Fruit fly (Drosophila melanogaster) whole organism, embryonic: ENCODE measurements around the gene Orc2.

Experiments used
- ATbp ChIP-seq: fragments of 200-800 bp; sonication (Bioruptor generic); optimal IDR thresholded peaks from 2 replicates; lab custom pipeline; 2017; ENCODE audit warnings: missing biosample characterization, mild to moderate bottlenecking, missing genetic modification characterization, missing genetic modification reagents
- Asciz ChIP-seq: fragments of 200-800 bp; sonication (Bioruptor generic); optimal IDR thresholded peaks from 2 replicates; lab custom pipeline; 2017; ENCODE audit warnings: missing biosample characterization, mild to moderate bottlenecking, missing genetic modification characterization, missing genetic modification reagents
- CG10321 ChIP-seq: fragments of 200-800 bp; sonication (Bioruptor generic); IDR thresholded peaks from 2 replicates; pipeline ENCODE4 v1.3.6; 2022; ENCODE audit warnings: missing biosample characterization, missing genetic modification characterization
- CG10431 ChIP-seq: fragments of 200-800 bp; sonication (Bioruptor generic); optimal IDR thresholded peaks from 3 replicates; lab custom pipeline; 2018; ENCODE audit warnings: missing biosample characterization, mild to moderate bottlenecking, missing genetic modification characterization
- CG10543 ChIP-seq: fragments of 200-800 bp; sonication (Bioruptor generic); optimal IDR thresholded peaks from 3 replicates; lab custom pipeline; 2017; ENCODE audit warnings: missing biosample characterization, mild to moderate bottlenecking, missing genetic modification characterization, moderate library complexity
- CG10959 ChIP-seq: fragments of 200-800 bp; sonication (Bioruptor generic); IDR thresholded peaks from 2 replicates; pipeline ENCODE4 v1.3.6; 2022; ENCODE audit warnings: missing biosample characterization, missing genetic modification characterization
- CG12391 ChIP-seq: fragments of 200-800 bp; sonication (Bioruptor generic); optimal IDR thresholded peaks from 3 replicates; lab custom pipeline; 2018; ENCODE audit warnings: missing biosample characterization, mild to moderate bottlenecking, missing genetic modification characterization, moderate library complexity
- CG12659 ChIP-seq: fragments of 200-800 bp; sonication (Bioruptor generic); optimal IDR thresholded peaks from 3 replicates; lab custom pipeline; 2017; ENCODE audit warnings: mild to moderate bottlenecking, missing biosample characterization, missing genetic modification reagents, missing genetic modification characterization
- CG13894 ChIP-seq: fragments of 200-800 bp; sonication (Bioruptor generic); optimal IDR thresholded peaks from 3 replicates; lab custom pipeline; 2018; ENCODE audit warnings: missing biosample characterization, mild to moderate bottlenecking, missing genetic modification characterization, moderate library complexity
- CG16815 ChIP-seq: fragments of 200-800 bp; sonication (Bioruptor generic); optimal IDR thresholded peaks from 3 replicates; lab custom pipeline; 2017; ENCODE audit warnings: missing biosample characterization, mild to moderate bottlenecking, missing genetic modification characterization
- CG1832 ChIP-seq: fragments of 200-800 bp; sonication (Bioruptor generic); optimal IDR thresholded peaks from 2 replicates; lab custom pipeline; 2017; ENCODE audit warnings: missing biosample characterization, mild to moderate bottlenecking, missing genetic modification characterization, inconsistent platforms
- CG3407 ChIP-seq: fragments of 200-800 bp; sonication (Bioruptor generic); optimal IDR thresholded peaks from 2 replicates; lab custom pipeline; 2018; ENCODE audit warnings: missing biosample characterization, mild to moderate bottlenecking, missing genetic modification characterization
- CG4424 ChIP-seq: fragments of 200-800 bp; sonication (Bioruptor generic); optimal IDR thresholded peaks from 3 replicates; lab custom pipeline; 2016; ENCODE audit warnings: missing biosample characterization, missing genetic modification characterization
- CG6765 ChIP-seq: fragments of 200-800 bp; sonication (Bioruptor generic); optimal IDR thresholded peaks from 3 replicates; lab custom pipeline; 2017; ENCODE audit warnings: missing biosample characterization, mild to moderate bottlenecking, missing genetic modification characterization
- CG7839 ChIP-seq: fragments of 200-800 bp; sonication (Bioruptor generic); optimal IDR thresholded peaks from 3 replicates; lab custom pipeline; 2018; ENCODE audit warnings: missing biosample characterization, mild to moderate bottlenecking, missing genetic modification characterization, moderate library complexity
- CG8290 ChIP-seq, 3 experiments: fragments of 200-800 bp; sonication (Bioruptor generic); optimal IDR thresholded peaks; 2 replicates each; lab custom pipeline; 2016 to 2019; ENCODE audit warnings: missing biosample characterization in 3 of 3, missing genetic modification characterization in 3 of 3, mild to moderate bottlenecking in 2 of 3, moderate library complexity in 1 of 3
- CHES-1-like ChIP-seq: fragments of 200-800 bp; sonication (Bioruptor generic); optimal IDR thresholded peaks from 2 replicates; lab custom pipeline; 2016; ENCODE audit warnings: missing biosample characterization, missing genetic modification characterization
- Dfd ChIP-seq, 2 experiments: fragments of >200 bp; optimal IDR thresholded peaks; 2 replicates each; lab custom pipeline; 2017; ENCODE audit warnings: missing biosample characterization in 2 of 2, missing genetic modification characterization in 2 of 2
- Hr78 ChIP-seq, 2 experiments: fragments of 200-800 bp in 1 of 2; fragments of >200 bp in 1 of 2; sonication (Bioruptor generic) in 1 of 2; optimal IDR thresholded peaks; 2 replicates each; lab custom pipeline; 2017 to 2019; ENCODE audit warnings: missing biosample characterization in 2 of 2, missing genetic modification characterization in 2 of 2, mild to moderate bottlenecking in 1 of 2, moderate library complexity in 1 of 2
- Lim3 ChIP-seq: fragments of 200-800 bp; sonication (Bioruptor generic); IDR thresholded peaks from 2 replicates; pipeline ENCODE4 v1.3.6; 2022; ENCODE audit warnings: missing biosample characterization, missing genetic modification characterization
- Lpt ChIP-seq: fragments of >200 bp; optimal IDR thresholded peaks from 2 replicates; lab custom pipeline; 2018; ENCODE audit warnings: missing biosample characterization, missing genetic modification characterization
- Max ChIP-seq: fragments of 200-800 bp; sonication (Bioruptor generic); optimal IDR thresholded peaks from 2 replicates; lab custom pipeline; 2016; ENCODE audit warnings: missing biosample characterization, mild to moderate bottlenecking, missing genetic modification characterization
- NC2α ChIP-seq: fragments of 200-800 bp; sonication (Bioruptor generic); optimal IDR thresholded peaks from 2 replicates; lab custom pipeline; 2016; ENCODE audit warnings: missing biosample characterization, missing genetic modification characterization
- Pdp1 ChIP-seq, 2 experiments: fragments of 200-800 bp; sonication (Bioruptor generic); optimal IDR thresholded peaks; 3 replicates each; lab custom pipeline; 2016; ENCODE audit warnings: missing biosample characterization in 2 of 2, missing genetic modification characterization in 2 of 2, mild to moderate bottlenecking in 1 of 2, moderate library complexity in 1 of 2
- Sry-β ChIP-seq: fragments of 200-800 bp; sonication (Bioruptor generic); optimal IDR thresholded peaks from 2 replicates; lab custom pipeline; 2018; ENCODE audit warnings: missing biosample characterization, mild to moderate bottlenecking, missing genetic modification characterization, moderate library complexity
- Stat92E ChIP-seq, 3 experiments: fragments of >200 bp in 2 of 3; fragments of 200-800 bp in 1 of 3; sonication (Bioruptor generic) in 1 of 3; optimal IDR thresholded peaks; 2 replicates each; lab custom pipeline; 2017 to 2019; ENCODE audit warnings: missing biosample characterization in 3 of 3, missing genetic modification characterization in 3 of 3, mild to moderate bottlenecking in 1 of 3, moderate library complexity in 1 of 3
- Vsx1 ChIP-seq: fragments of 200-800 bp; sonication (Bioruptor generic); optimal IDR thresholded peaks from 2 replicates; lab custom pipeline; 2017; ENCODE audit warnings: missing biosample characterization, mild to moderate bottlenecking, missing genetic modification characterization, missing genetic modification reagents
- abd-A ChIP-seq: fragments of 200-800 bp; sonication (Bioruptor generic); optimal IDR thresholded peaks from 3 replicates; lab custom pipeline; 2019; ENCODE audit warnings: missing biosample characterization, mild to moderate bottlenecking, missing genetic modification characterization, moderate library complexity
- ara ChIP-seq: fragments of 200-800 bp; sonication (Bioruptor generic); IDR thresholded peaks from 2 replicates; pipeline ENCODE4 v1.3.6; 2022; ENCODE audit warnings: missing biosample characterization, missing genetic modification characterization
- bigmax ChIP-seq: fragments of 200-800 bp; sonication (Bioruptor generic); optimal IDR thresholded peaks from 2 replicates; lab custom pipeline; 2018; ENCODE audit warnings: missing biosample characterization, mild to moderate bottlenecking, missing genetic modification characterization
- crc ChIP-seq: fragments of 200-800 bp; sonication (Bioruptor generic); optimal IDR thresholded peaks from 2 replicates; lab custom pipeline; 2016; ENCODE audit warnings: missing biosample characterization, missing genetic modification characterization
- dm ChIP-seq: fragments of 200-800 bp; sonication (Bioruptor generic); optimal IDR thresholded peaks from 3 replicates; lab custom pipeline; 2016; ENCODE audit warnings: missing biosample characterization, missing genetic modification characterization
- en ChIP-seq: fragments of 200-800 bp; sonication (Bioruptor generic); optimal IDR thresholded peaks from 2 replicates; lab custom pipeline; 2016; ENCODE audit warnings: missing biosample characterization, missing genetic modification characterization
- fru ChIP-seq: fragments of >200 bp; optimal IDR thresholded peaks from 2 replicates; lab custom pipeline; 2017
- ind ChIP-seq: fragments of 200-800 bp; sonication (Bioruptor generic); optimal IDR thresholded peaks from 3 replicates; lab custom pipeline; 2016; ENCODE audit warnings: missing biosample characterization, missing genetic modification characterization
- insv ChIP-seq, 2 experiments: fragments of 200-800 bp; sonication (Bioruptor generic); optimal IDR thresholded peaks; 3 replicates each; lab custom pipeline; 2016 to 2018; ENCODE audit warnings: missing biosample characterization in 2 of 2, missing genetic modification characterization in 2 of 2
- lab ChIP-seq: fragments of 200-800 bp; sonication (Bioruptor generic); optimal IDR thresholded peaks from 3 replicates; lab custom pipeline; 2017; ENCODE audit warnings: missing biosample characterization, missing genetic modification characterization, mild to moderate bottlenecking, moderate library complexity, missing genetic modification reagents
- luna ChIP-seq: fragments of 200-800 bp; sonication (Bioruptor generic); optimal IDR thresholded peaks from 2 replicates; lab custom pipeline; 2016; ENCODE audit warnings: missing biosample characterization, missing genetic modification characterization
- nau ChIP-seq: fragments of 200-800 bp; sonication (Bioruptor generic); optimal IDR thresholded peaks from 3 replicates; lab custom pipeline; 2017; ENCODE audit warnings: missing biosample characterization, mild to moderate bottlenecking, missing genetic modification characterization, missing genetic modification reagents
- onecut ChIP-seq: fragments of 200-800 bp; sonication (Bioruptor generic); IDR thresholded peaks from 2 replicates; pipeline ENCODE4 v1.3.6; 2022; ENCODE audit warnings: missing biosample characterization, missing genetic modification characterization
- ranshi ChIP-seq: fragments of 200-800 bp; sonication (Bioruptor generic); IDR thresholded peaks from 2 replicates; pipeline ENCODE4 v1.3.6; 2022; ENCODE audit warnings: missing biosample characterization, missing genetic modification characterization
- rib ChIP-seq: fragments of 200-800 bp; sonication (Bioruptor generic); IDR thresholded peaks from 2 replicates; pipeline ENCODE4 v1.3.6; 2022; ENCODE audit warnings: missing biosample characterization, missing genetic modification characterization
- run ChIP-seq: fragments of 200-800 bp; sonication (Bioruptor generic); optimal IDR thresholded peaks from 3 replicates; lab custom pipeline; 2018; ENCODE audit warnings: missing biosample characterization, mild to moderate bottlenecking, missing genetic modification characterization
- scrt ChIP-seq: fragments of 200-800 bp; sonication (Bioruptor generic); optimal IDR thresholded peaks from 2 replicates; lab custom pipeline; 2018; ENCODE audit warnings: missing biosample characterization, mild to moderate bottlenecking, missing genetic modification characterization, moderate library complexity
- sd ChIP-seq: fragments of 200-800 bp; sonication (Bioruptor generic); optimal IDR thresholded peaks from 3 replicates; lab custom pipeline; 2018; ENCODE audit warnings: missing biosample characterization, mild to moderate bottlenecking, missing genetic modification characterization, moderate library complexity
- sens ChIP-seq: fragments of 200-800 bp; sonication (Bioruptor generic); peaks from one replicate; lab custom pipeline; 2016; ENCODE audit warnings: missing biosample characterization, missing genetic modification characterization
- sna ChIP-seq: fragments of 200-800 bp; sonication (Bioruptor generic); IDR thresholded peaks from 2 replicates; pipeline ENCODE4 v1.3.6; 2022; ENCODE audit warnings: missing biosample characterization, missing genetic modification characterization; ENCODE audit not compliant: partially characterized antibody
- sr ChIP-seq: fragments of 200-800 bp; sonication (Bioruptor generic); IDR thresholded peaks from 3 replicates; pipeline ENCODE4 v1.3.6; 2022; ENCODE audit warnings: missing biosample characterization, missing genetic modification characterization
- wor ChIP-seq: fragments of 200-800 bp; sonication (Bioruptor generic); IDR thresholded peaks from 2 replicates; pipeline ENCODE4 v1.3.6; 2022; ENCODE audit warnings: missing biosample characterization, missing genetic modification characterization
- zfh1 ChIP-seq: fragments of 200-800 bp; sonication (Bioruptor generic); IDR thresholded peaks from 3 replicates; pipeline ENCODE4 v1.3.6; 2022; ENCODE audit warnings: missing biosample characterization, missing genetic modification characterization

The Orc2 gene

dm6 chr3R:13978078-13978559 lies 13.4 kb downstream of the Orc2 start (continued):
- TF ChIP-seq lab (peak; percentile 10), CG6765 (GFP tag; lab: Kevin White, UChicago) (no peak), Max (no peak), CG12391 (no peak), sens (GFP tag; lab: Kevin White, UChicago) (peak; percentile 87), CG10959 (GFP tag; lab: Robert Waterston, UW) (no peak), ranshi (GFP tag; lab: Robert Waterston, UW) (no peak), insv (GFP tag; optimal IDR thresholded peaks at IDR 0.05; lab: Kevin White, UChicago) (no peak), CG10431 (peak; percentile 31), Hr78 (GFP tag; optimal IDR thresholded peaks at IDR 0.05; lab: Kevin White, UChicago) (peak in 1 of 2 experiments; percentile 96), CG1832 (GFP tag; lab: Kevin White, UChicago) (peak; percentile 68), nau (GFP tag; lab: Kevin White, UChicago) (peak; percentile 90), run (peak; percentile 18), wor (no peak), NC2α (GFP tag; lab: Kevin White, UChicago) (no peak), ind (no peak), bigmax (GFP tag; lab: Kevin White, UChicago) (peak; percentile 92), ATbp (GFP tag; lab: Kevin White, UChicago) (no peak), sd (tag; lab: Kevin White, UChicago) (peak; percentile 26), CG8290 (GFP tag; optimal IDR thresholded peaks at IDR 0.05; lab: Kevin White, UChicago) (no peak), CG8290 (tag; optimal IDR thresholded peaks at IDR 0.05; lab: Kevin White, UChicago) (peak in 1 of 2 experiments; percentile 36), ara (GFP tag; lab: Robert Waterston, UW) (no peak), CG3407 (GFP tag; lab: Kevin White, UChicago) (no peak), Lim3 (GFP tag; lab: Robert Waterston, UW) (no peak), CG10543 (GFP tag; lab: Kevin White, UChicago) (no peak), scrt (GFP tag; lab: Kevin White, UChicago) (no peak), CG12659 (GFP tag; lab: Kevin White, UChicago) (no peak), sna (GFP tag; lab: Robert Waterston, UW) (0 out of 2 replicates have a peak, but pooled peaks have one; percentile 35), dm (GFP tag; lab: Kevin White, UChicago) (no peak), Dfd (GFP tag; optimal IDR thresholded peaks at IDR 0.05; lab: Kevin White, UChicago) (no peak), sr (GFP tag; lab: Robert Waterston, UW) (peak; percentile 76; the same call in 2 of the 3 replicates), Lpt (no peak), fru (lab: Kevin White, UChicago) (no peak), Vsx1 (peak; percentile 51), Asciz (GFP tag; lab: Kevin White, UChicago) (no peak), luna (GFP tag; lab: Kevin White, UChicago) (no peak), CG16815 (GFP tag; lab: Kevin White, UChicago) (no peak), Stat92E (GFP tag; optimal IDR thresholded peaks at IDR 0.05; lab: Kevin White, UChicago) (no peak), CG13894 (tag; lab: Kevin White, UChicago) (peak; percentile 29), abd-A (tag; lab: Kevin White, UChicago) (peak; percentile 90), CHES-1-like (GFP tag; lab: Kevin White, UChicago) (no peak), crc (GFP tag; lab: Kevin White, UChicago) (no peak), onecut (GFP tag; lab: Robert Waterston, UW) (0 out of 2 replicates have a peak, but pooled peaks have one; percentile 12), CG4424 (GFP tag; lab: Kevin White, UChicago) (no peak), rib (GFP tag; lab: Robert Waterston, UW) (0 out of 2 replicates have a peak, but pooled peaks have one; percentile 41), CG10321 (GFP tag; lab: Robert Waterston, UW) (peak; percentile 64), CG7839 (tag; lab: Kevin White, UChicago) (no peak), zfh1 (GFP tag; lab: Robert Waterston, UW) (no peak), Pdp1 (GFP tag; optimal IDR thresholded peaks at IDR 0.05; lab: Kevin White, UChicago) (peak in 1 of 2 experiments; percentile 63), en (no peak), Sry-β (GFP tag; lab: Kevin White, UChicago) (no peak)
